Worm (Caenorhabditis elegans): ENCODE results near the gene nhr-153.

ce11 chrV:12070419-12070818, 33.6 kb upstream of the nhr-153 start, which contains the start of gene kmo-1:
- no peak for TF ChIP-seq dao-5 (tag; optimal IDR thresholded peaks at IDR 0.05)
- TF ChIP-seq him-1 (tag; optimal IDR thresholded peaks at IDR 0.05): no peak
- TF ChIP-seq W03F9.2 (tag; optimal IDR thresholded peaks at IDR 0.05): no peak
